Worm (Caenorhabditis elegans): ENCODE results near the gene K12H4.7.

DNA sequence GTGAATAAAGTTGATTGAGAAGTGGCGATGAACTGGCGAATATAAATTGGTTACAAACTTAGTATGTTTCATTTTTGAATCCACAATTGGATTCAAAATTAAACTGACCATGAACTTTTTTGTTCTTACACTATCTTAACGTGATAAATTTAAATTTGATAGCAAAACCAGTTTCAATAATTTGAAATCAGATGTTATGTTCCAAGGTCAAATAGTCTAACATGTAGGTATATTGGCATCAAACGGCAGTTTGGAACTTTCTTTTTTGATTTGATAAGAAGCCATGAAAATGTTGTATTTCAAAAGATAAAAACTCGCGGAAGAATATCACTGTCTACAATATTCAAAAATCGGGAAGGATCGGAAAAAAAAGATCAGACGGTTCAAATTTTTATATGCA, 14.8 kb downstream of the K12H4.7 start:
- TF ChIP-seq ztf-11 (tag; optimal IDR thresholded peaks at IDR 0.05) (no peak), ama-1 (optimal IDR thresholded peaks at IDR 0.05) (no peak), F13H6.1 (tag; optimal IDR thresholded peaks at IDR 0.05) (no peak), ceh-82 (tag; optimal IDR thresholded peaks at IDR 0.05) (no peak), elt-1 (tag; optimal IDR thresholded peaks at IDR 0.05) (no peak), nhr-12 (tag; optimal IDR thresholded peaks at IDR 0.05) (no peak), R02D3.7 (tag; optimal IDR thresholded peaks at IDR 0.05) (no peak), skn-1 (tag; optimal IDR thresholded peaks at IDR 0.05) (no peak), nhr-77 (tag; optimal IDR thresholded peaks at IDR 0.05) (no peak), unc-62 (GFP tag; optimal IDR thresholded peaks at IDR 0.05) (no peak), alr-1 (tag; optimal IDR thresholded peaks at IDR 0.05) (no peak), ZK546.5 (tag; optimal IDR thresholded peaks at IDR 0.05) (no peak), mab-5 (tag; optimal IDR thresholded peaks at IDR 0.05) (no peak)

All from whole organism, L2 larva.